Fruit fly (Drosophila melanogaster) S2 (cell line): Measurements from ENCODE around the gene dnt.

Experiments
- CG8478 ChIP-seq: fragments of >200 bp; optimal IDR thresholded peaks from 2 replicates; lab custom pipeline; 2018
- CTCF ChIP-seq, 2 experiments: fragments of >200 bp; optimal IDR thresholded peaks; 2 replicates each; lab custom pipeline; 2018

dm6 chr2L:19376145-19376544, 13.1 kb upstream of the dnt start:
- TF ChIP-seq CTCF (optimal IDR thresholded peaks at IDR 0.05; lab: Kevin White, UChicago) (no peak), CG8478 (lab: Kevin White, UChicago) (no peak)
